Fruit fly (Drosophila melanogaster) whole organism, embryonic: ENCODE results near the gene CG14252.

Experiments
- Awh ChIP-seq: fragments of 200-800 bp; sonication (Bioruptor generic); IDR thresholded peaks from 2 replicates; pipeline ENCODE4, ENCODE4 v1.3.6; 2022; ENCODE audit warnings: missing biosample characterization, missing genetic modification characterization
- CG10209 ChIP-seq: fragments of 200-800 bp; sonication (Bioruptor generic); optimal IDR thresholded peaks from 3 replicates; lab custom pipeline; 2017; ENCODE audit warnings: missing biosample characterization, mild to moderate bottlenecking, missing genetic modification characterization, missing genetic modification reagents
- CG10462 ChIP-seq: fragments of 200-800 bp; sonication (Bioruptor generic); optimal IDR thresholded peaks from 2 replicates; lab custom pipeline; 2016; ENCODE audit warnings: missing biosample characterization, missing genetic modification characterization
- CG11456 ChIP-seq: fragments of 200-800 bp; sonication (Bioruptor generic); IDR thresholded peaks from 3 replicates; pipeline ENCODE4 v1.3.6; 2022; ENCODE audit warnings: missing biosample characterization, missing genetic modification characterization
- CG11504 ChIP-seq: fragments of 200-800 bp; sonication (Bioruptor generic); optimal IDR thresholded peaks from 3 replicates; lab custom pipeline; 2019; ENCODE audit warnings: missing biosample characterization, mild to moderate bottlenecking, missing genetic modification characterization, moderate library complexity
- CG1233 ChIP-seq: fragments of 200-800 bp; sonication (Bioruptor generic); optimal IDR thresholded peaks from 4 replicates; lab custom pipeline; 2018; ENCODE audit warnings: missing biosample characterization, mild to moderate bottlenecking, missing genetic modification characterization
- CG15073 ChIP-seq: fragments of 200-800 bp; sonication (Bioruptor generic); optimal IDR thresholded peaks from 2 replicates; lab custom pipeline; 2016; ENCODE audit warnings: missing biosample characterization, missing genetic modification characterization
- CG2889 ChIP-seq: fragments of 200-800 bp; sonication (Bioruptor generic); IDR thresholded peaks from 3 replicates; pipeline ENCODE4 v1.3.6; 2022; ENCODE audit warnings: missing biosample characterization, missing genetic modification characterization
- CG30020 ChIP-seq: fragments of 200-800 bp; optimal IDR thresholded peaks from 2 replicates; lab custom pipeline; 2019; ENCODE audit warnings: missing biosample characterization, mild to moderate bottlenecking, missing genetic modification characterization, moderate library complexity
- CG3065 ChIP-seq: fragments of 200-800 bp; sonication (Bioruptor generic); optimal IDR thresholded peaks from 2 replicates; lab custom pipeline; 2016; ENCODE audit warnings: missing biosample characterization, missing genetic modification characterization
- CG31224 ChIP-seq: fragments of 200-800 bp; sonication (Bioruptor generic); IDR thresholded peaks from 2 replicates; pipeline ENCODE4 v1.3.6; 2022; ENCODE audit warnings: missing biosample characterization, missing genetic modification characterization
- CG43689 ChIP-seq: fragments of 200-800 bp; sonication (Bioruptor generic); IDR thresholded peaks from 2 replicates; pipeline ENCODE4 v1.3.6; 2022; ENCODE audit warnings: missing biosample characterization, missing genetic modification characterization
- CG4617 ChIP-seq: fragments of 200-800 bp; sonication (Bioruptor generic); optimal IDR thresholded peaks from 3 replicates; lab custom pipeline; 2016; ENCODE audit warnings: missing biosample characterization, missing genetic modification characterization, borderline replicate concordance
- CG5180 ChIP-seq: fragments of 200-800 bp; sonication (Bioruptor generic); optimal IDR thresholded peaks from 3 replicates; lab custom pipeline; 2017; ENCODE audit warnings: missing biosample characterization, missing genetic modification characterization, mild to moderate bottlenecking, moderate library complexity, missing genetic modification reagents
- CG6765 ChIP-seq: fragments of 200-800 bp; sonication (Bioruptor generic); optimal IDR thresholded peaks from 3 replicates; lab custom pipeline; 2017; ENCODE audit warnings: missing biosample characterization, mild to moderate bottlenecking, missing genetic modification characterization
- CG7271 ChIP-seq: fragments of 200-800 bp; sonication (Bioruptor generic); optimal IDR thresholded peaks from 2 replicates; lab custom pipeline; 2018; ENCODE audit warnings: missing biosample characterization, mild to moderate bottlenecking, missing genetic modification characterization, moderate library complexity
- CG7357 ChIP-seq: fragments of 200-800 bp; sonication (Bioruptor generic); IDR thresholded peaks from 3 replicates; pipeline ENCODE4 v1.3.6; 2022; ENCODE audit warnings: missing biosample characterization, missing genetic modification characterization
- CG7928 ChIP-seq: fragments of 200-800 bp; sonication (Bioruptor generic); optimal IDR thresholded peaks from 2 replicates; lab custom pipeline; 2017; ENCODE audit warnings: missing biosample characterization, mild to moderate bottlenecking, missing genetic modification characterization
- CG8281 ChIP-seq: fragments of 200-800 bp; sonication (Bioruptor generic); optimal IDR thresholded peaks from 2 replicates; lab custom pipeline; 2018; ENCODE audit warnings: missing biosample characterization, mild to moderate bottlenecking, missing genetic modification characterization, moderate library complexity
- CG8944 ChIP-seq: fragments of 200-800 bp; sonication (Bioruptor generic); optimal IDR thresholded peaks from 3 replicates; lab custom pipeline; 2016; ENCODE audit warnings: missing biosample characterization, missing genetic modification characterization
- Dll ChIP-seq: fragments of 200-800 bp; sonication (Bioruptor generic); IDR thresholded peaks from 4 replicates; pipeline ENCODE4 v1.3.6; 2022; ENCODE audit warnings: missing biosample characterization, missing genetic modification characterization; ENCODE audit not compliant: partially characterized antibody
- Dp ChIP-seq: fragments of 200-800 bp; sonication (Bioruptor generic); optimal IDR thresholded peaks from 2 replicates; lab custom pipeline; 2018; ENCODE audit warnings: missing biosample characterization, mild to moderate bottlenecking, missing genetic modification characterization, moderate library complexity
- Ets65A ChIP-seq: fragments of 200-800 bp; sonication (Bioruptor generic); peaks from one replicate; lab custom pipeline; 2016; ENCODE audit warnings: missing biosample characterization, missing genetic modification characterization
- Fer3 ChIP-seq: fragments of 200-800 bp; sonication (Bioruptor generic); optimal IDR thresholded peaks from 2 replicates; lab custom pipeline; 2018; ENCODE audit warnings: missing biosample characterization, mild to moderate bottlenecking, missing genetic modification characterization, moderate library complexity
- GATAe ChIP-seq: fragments of 200-800 bp; sonication (Bioruptor generic); conservative IDR thresholded peaks from 2 replicates; pipeline ENCODE4 v1.3.6; 2022; ENCODE audit warnings: missing biosample characterization, missing genetic modification characterization
- Gug ChIP-seq: fragments of 200-800 bp; sonication (Bioruptor generic); IDR thresholded peaks from 4 replicates; pipeline ENCODE4 v1.3.6; 2022; ENCODE audit warnings: missing biosample characterization, missing genetic modification characterization
- HLH3B ChIP-seq: fragments of 200-800 bp; sonication (Bioruptor generic); IDR thresholded peaks from 2 replicates; pipeline ENCODE4 v1.3.6; 2022; ENCODE audit warnings: missing biosample characterization, missing genetic modification characterization
- Hr78 ChIP-seq, 2 experiments: fragments of 200-800 bp in 1 of 2; fragments of >200 bp in 1 of 2; sonication (Bioruptor generic) in 1 of 2; optimal IDR thresholded peaks; 2 replicates each; lab custom pipeline; 2017 to 2019; ENCODE audit warnings: missing biosample characterization in 2 of 2, missing genetic modification characterization in 2 of 2, mild to moderate bottlenecking in 1 of 2, moderate library complexity in 1 of 2
- Lpt ChIP-seq: fragments of >200 bp; optimal IDR thresholded peaks from 2 replicates; lab custom pipeline; 2018; ENCODE audit warnings: missing biosample characterization, missing genetic modification characterization
- MBD-R2 ChIP-seq: fragments of 200-800 bp; sonication (Bioruptor generic); IDR thresholded peaks from 2 replicates; pipeline ENCODE4 v1.3.6; 2022; ENCODE audit warnings: missing biosample characterization, missing genetic modification characterization
- Optix ChIP-seq: fragments of 200-800 bp; sonication (Bioruptor generic); IDR thresholded peaks from 3 replicates; pipeline ENCODE4 v1.3.6; 2022; ENCODE audit warnings: missing biosample characterization, missing genetic modification characterization
- Tbp ChIP-seq: fragments of >200 bp; optimal IDR thresholded peaks from 2 replicates; lab custom pipeline; 2018; ENCODE audit warnings: missing biosample characterization, missing genetic modification characterization
- br ChIP-seq: fragments of >200 bp; optimal IDR thresholded peaks from 2 replicates; lab custom pipeline; 2017
- chn ChIP-seq: fragments of 200-800 bp; sonication (Bioruptor generic); optimal IDR thresholded peaks from 2 replicates; lab custom pipeline; 2016; ENCODE audit warnings: missing biosample characterization, missing genetic modification characterization
- ci ChIP-seq: fragments of 200-800 bp; sonication (Bioruptor generic); IDR thresholded peaks from 3 replicates; pipeline ENCODE4 v1.3.6; 2022; ENCODE audit warnings: missing biosample characterization, missing genetic modification characterization
- dan ChIP-seq: fragments of 200-800 bp; sonication (Bioruptor generic); IDR thresholded peaks from 2 replicates; pipeline ENCODE4 v1.3.6; 2022; ENCODE audit warnings: missing biosample characterization, missing genetic modification characterization
- danr ChIP-seq: fragments of 200-800 bp; sonication (Bioruptor generic); IDR thresholded peaks from 2 replicates; pipeline ENCODE4 v1.3.6; 2022; ENCODE audit warnings: missing biosample characterization, missing genetic modification characterization
- grn ChIP-seq: fragments of 200-800 bp; sonication (Bioruptor generic); optimal IDR thresholded peaks from 3 replicates; lab custom pipeline; 2017; ENCODE audit warnings: missing biosample characterization, missing genetic modification characterization
- mirr ChIP-seq: fragments of 200-800 bp; sonication (Bioruptor generic); optimal IDR thresholded peaks from 3 replicates; lab custom pipeline; 2018; ENCODE audit warnings: missing biosample characterization, mild to moderate bottlenecking, missing genetic modification characterization
- pho ChIP-seq: fragments of 200-800 bp; sonication (Bioruptor generic); optimal IDR thresholded peaks from 2 replicates; lab custom pipeline; 2016; ENCODE audit warnings: missing biosample characterization, missing genetic modification characterization
- prd ChIP-seq, 3 experiments: fragments of >200 bp in 2 of 3; fragments of 200-800 bp in 1 of 3; sonication (Bioruptor generic) in 1 of 3; optimal IDR thresholded peaks in 2 of 3; IDR thresholded peaks in 1 of 3; 2 replicates in 2 of 3; 3 replicates in 1 of 3; pipeline versions ENCODE4 v1.3.6 to Lab custom; 2017 to 2022; ENCODE audit warnings: missing biosample characterization in 1 of 3, missing genetic modification characterization in 1 of 3
- psq ChIP-seq: fragments of 200-800 bp; sonication (Bioruptor generic); optimal IDR thresholded peaks from 2 replicates; lab custom pipeline; 2017; ENCODE audit warnings: missing biosample characterization, missing genetic modification characterization
- sens ChIP-seq: fragments of 200-800 bp; sonication (Bioruptor generic); peaks from one replicate; lab custom pipeline; 2016; ENCODE audit warnings: missing biosample characterization, missing genetic modification characterization
- slbo ChIP-seq: fragments of 200-800 bp; sonication (Bioruptor generic); IDR thresholded peaks from 2 replicates; pipeline ENCODE4 v1.3.6; 2022; ENCODE audit warnings: missing biosample characterization, missing genetic modification characterization
- sqz ChIP-seq: fragments of 200-800 bp; sonication (Bioruptor generic); optimal IDR thresholded peaks from 3 replicates; lab custom pipeline; 2018; ENCODE audit warnings: missing biosample characterization, mild to moderate bottlenecking, missing genetic modification characterization
- tgo ChIP-seq: fragments of 200-800 bp; sonication (Bioruptor generic); IDR thresholded peaks from 3 replicates; pipeline ENCODE4 v1.3.6; 2022; ENCODE audit warnings: missing biosample characterization, missing genetic modification characterization
- tin ChIP-seq: fragments of 200-800 bp; sonication (Bioruptor generic); optimal IDR thresholded peaks from 3 replicates; lab custom pipeline; 2016; ENCODE audit warnings: missing biosample characterization, missing genetic modification characterization
- trh ChIP-seq: fragments of 200-800 bp; sonication (Bioruptor generic); optimal IDR thresholded peaks from 2 replicates; lab custom pipeline; 2016; ENCODE audit warnings: missing biosample characterization, missing genetic modification characterization
- wdn ChIP-seq: fragments of 200-800 bp; sonication (Bioruptor generic); IDR thresholded peaks from 2 replicates; pipeline ENCODE4 v1.3.6; 2022; ENCODE audit warnings: missing biosample characterization, missing genetic modification characterization
- zen ChIP-seq: fragments of 200-800 bp; sonication (Bioruptor generic); optimal IDR thresholded peaks from 3 replicates; lab custom pipeline; 2018; ENCODE audit warnings: missing biosample characterization, mild to moderate bottlenecking, missing genetic modification characterization, moderate library complexity

The CG14252 gene

dm6 chr3R:26968823-26969638 lies 23.7 kb downstream of the CG14252 start (continued):
- 0 out of 2 replicates have a peak, but pooled peaks have one; percentile 18 for TF ChIP-seq Awh (GFP tag; lab: Robert Waterston, UW)
- no peak for TF ChIP-seq MBD-R2 (GFP tag; lab: Robert Waterston, UW)
- no peak for TF ChIP-seq trh
- no peak for TF ChIP-seq CG1233 (GFP tag; lab: Kevin White, UChicago)
- peak; percentile 64 for TF ChIP-seq psq (GFP tag; lab: Kevin White, UChicago)
- TF ChIP-seq Hr78 (GFP tag; optimal IDR thresholded peaks at IDR 0.05; lab: Kevin White, UChicago) = peak in 1 of 2 experiments; percentile 15
- TF ChIP-seq CG43689 = no peak
- TF ChIP-seq CG31224 (GFP tag; lab: Robert Waterston, UW) = peak; percentile 76
- no peak for TF ChIP-seq Optix (GFP tag; lab: Robert Waterston, UW)
- no peak for TF ChIP-seq CG10462 (GFP tag; lab: Kevin White, UChicago)
- no peak for TF ChIP-seq Ets65A (GFP tag; lab: Kevin White, UChicago)
- no peak for TF ChIP-seq CG7271
- no peak for TF ChIP-seq br (lab: Kevin White, UChicago)
- no peak for TF ChIP-seq Dp (GFP tag; lab: Kevin White, UChicago)
- TF ChIP-seq Tbp (GFP tag; lab: Kevin White, UChicago) = no peak
- TF ChIP-seq CG11456 (GFP tag; lab: Robert Waterston, UW) = no peak
- no peak for TF ChIP-seq zen
- no peak for TF ChIP-seq CG10209
- TF ChIP-seq CG11504 (tag; lab: Kevin White, UChicago) = no peak
- peak; percentile 53 for TF ChIP-seq grn
- no peak for TF ChIP-seq tin (GFP tag; lab: Kevin White, UChicago)
- TF ChIP-seq pho (GFP tag; lab: Kevin White, UChicago) = no peak
- no peak for TF ChIP-seq Fer3 (tag; lab: Kevin White, UChicago)
- no peak for TF ChIP-seq CG7357 (GFP tag; lab: Robert Waterston, UW)
- no peak for TF ChIP-seq CG2889 (GFP tag; lab: Robert Waterston, UW)
- no peak for TF ChIP-seq CG30020 (tag; lab: Kevin White, UChicago)
- no peak for TF ChIP-seq danr (GFP tag; lab: Robert Waterston, UW)
- TF ChIP-seq CG7928 (GFP tag; lab: Kevin White, UChicago) = no peak
- peak; percentile 20 for TF ChIP-seq CG8281 (tag; lab: Kevin White, UChicago)
- peak; percentile 67; the same call in 2 of the 3 replicates for TF ChIP-seq ci (GFP tag; lab: Robert Waterston, UW)
- no peak for TF ChIP-seq Lpt (GFP tag; lab: Kevin White, UChicago)
- TF ChIP-seq CG15073 (GFP tag; lab: Kevin White, UChicago) = no peak
- TF ChIP-seq tgo = no peak; the same call in 2 of the 3 replicates
- no peak for TF ChIP-seq CG8944 (GFP tag; lab: Kevin White, UChicago)
- TF ChIP-seq mirr = peak; percentile 86
- TF ChIP-seq sens = peak; percentile 12
- TF ChIP-seq CG5180 (GFP tag; lab: Kevin White, UChicago) = no peak
- TF ChIP-seq Dll (GFP tag; lab: Robert Waterston, UW) = no peak
- TF ChIP-seq CG6765 (GFP tag; lab: Kevin White, UChicago) = no peak
- TF ChIP-seq Gug (GFP tag; lab: Robert Waterston, UW) = no peak
- no peak for TF ChIP-seq prd (optimal IDR thresholded peaks at IDR 0.05; lab: Kevin White, UChicago)
- no peak for TF ChIP-seq prd (GFP tag; IDR thresholded peaks at IDR 0.05; lab: Robert Waterston, UW)
- peak; percentile 4; the same call in 1 of the 2 replicates for TF ChIP-seq slbo (GFP tag; lab: Robert Waterston, UW)
- no peak for TF ChIP-seq HLH3B (GFP tag; lab: Robert Waterston, UW)
- no peak for TF ChIP-seq dan (GFP tag; lab: Robert Waterston, UW)
- TF ChIP-seq GATAe = no peak; the same call in 1 of the 2 replicates
- TF ChIP-seq chn (GFP tag; lab: Kevin White, UChicago) = no peak
- no peak for TF ChIP-seq CG4617 (GFP tag; lab: Kevin White, UChicago)
- TF ChIP-seq wdn = no peak
- TF ChIP-seq sqz (GFP tag; lab: Kevin White, UChicago) = no peak
- TF ChIP-seq CG3065 = no peak
